Worm (Caenorhabditis elegans) whole organism, young adult: ENCODE results near the gene cec-3.

Source experiments
- B0336.3 ChIP-seq: fragments of 200-800 bp; sonication (Bioruptor generic); IDR thresholded peaks from 2 replicates; pipeline ENCODE4 v1.3.6; 2022; ENCODE audit warnings: missing genetic modification characterization, missing compliant biosample characterization
- cebp-1 ChIP-seq, 2 experiments: fragments of 200-800 bp in 1 of 2; sonication (Bioruptor generic) in 1 of 2; sonication (generic microtip) in 1 of 2; IDR thresholded peaks in 1 of 2; optimal IDR thresholded peaks in 1 of 2; 2 replicates each; pipeline versions ENCODE4 v1.3.6 to Lab custom; 2017 to 2022; ENCODE audit warnings: missing compliant biosample characterization in 2 of 2, missing genetic modification characterization in 2 of 2, mild to moderate bottlenecking in 1 of 2, missing genetic modification reagents in 1 of 2, moderate library complexity in 1 of 2
- ets-4 ChIP-seq: fragments of 200-800 bp; sonication (Bioruptor generic); optimal IDR thresholded peaks from 2 replicates; lab custom pipeline; 2018; ENCODE audit warnings: mild to moderate bottlenecking, missing genetic modification characterization, missing compliant biosample characterization
- mel-28 ChIP-seq: sonication (generic microtip); optimal IDR thresholded peaks from 2 replicates; lab custom pipeline; 2016; ENCODE audit warnings: borderline replicate concordance, mild to moderate bottlenecking, missing genetic modification characterization, missing compliant biosample characterization
- snpc-1.3 ChIP-seq: sonication (generic microtip); optimal IDR thresholded peaks from 2 replicates; lab custom pipeline; 2017; ENCODE audit warnings: missing genetic modification characterization, mild to moderate bottlenecking, missing compliant biosample characterization, antibody characterized with exemption, moderate library complexity, missing genotype, missing genetic modification reagents; ENCODE audit not compliant: insufficient read depth
- unc-130 ChIP-seq: sonication (generic microtip); optimal IDR thresholded peaks from 2 replicates; lab custom pipeline; 2016; ENCODE audit warnings: missing genetic modification reagents, missing genetic modification characterization, missing compliant biosample characterization
- ztf-6 ChIP-seq: fragments of 200-800 bp; sonication (Bioruptor generic); IDR thresholded peaks from 2 replicates; pipeline ENCODE4 v1.3.6; 2022; ENCODE audit warnings: missing genetic modification reagents, missing genetic modification characterization, missing compliant biosample characterization

- TF ChIP-seq B0336.3 (GFP tag; lab: Robert Waterston, UW) (no peak), ztf-6 (GFP tag; lab: Robert Waterston, UW) (no peak), cebp-1 (GFP tag; IDR thresholded peaks at IDR 0.05; lab: Robert Waterston, UW) (peak; percentile 88), cebp-1 (tag; optimal IDR thresholded peaks at IDR 0.05; lab: Kevin White, UChicago) (peak; percentile 96), ets-4 (no peak), unc-130 (GFP tag; lab: Kevin White, UChicago) (no peak), mel-28 (no peak), snpc-1.3 (no peak)
Observed at ce11 chrII:7887295-7887694, 29.9 kb upstream of the cec-3 start.
